Worm (Caenorhabditis elegans) whole organism, early embryonic: ENCODE results near the gene M02B7.2.

Experiments used
- B0310.2 ChIP-seq: sonication (generic microtip); optimal IDR thresholded peaks from 2 replicates; lab custom pipeline; 2016; ENCODE audit warnings: mild to moderate bottlenecking, missing genetic modification characterization, missing compliant biosample characterization
- ama-1 ChIP-seq: fragments of 150-350 bp; optimal IDR thresholded peaks from 2 replicates; lab custom pipeline; 2014
- ets-7 ChIP-seq: sonication (generic microtip); optimal IDR thresholded peaks from 2 replicates; lab custom pipeline; 2016; ENCODE audit warnings: missing genotype, missing genetic modification characterization, missing compliant biosample characterization
- flt-1 ChIP-seq: fragments of 200-800 bp; sonication (Bioruptor generic); IDR thresholded peaks from 2 replicates; pipeline ENCODE4 v1.3.6; 2022; ENCODE audit warnings: missing genetic modification characterization, missing compliant biosample characterization
- hnd-1 ChIP-seq: sonication (generic microtip); optimal IDR thresholded peaks from 2 replicates; lab custom pipeline; 2016; ENCODE audit warnings: missing genetic modification characterization, missing compliant biosample characterization
- pes-1 ChIP-seq: fragments of 200-800 bp; sonication (Bioruptor generic); IDR thresholded peaks from 2 replicates; pipeline ENCODE4 v1.3.6; 2022; ENCODE audit warnings: missing genetic modification reagents, missing genetic modification characterization, missing compliant biosample characterization
- tbx-11 ChIP-seq: fragments of 200-800 bp; sonication (Bioruptor generic); IDR thresholded peaks from 2 replicates; pipeline ENCODE4 v1.3.6; 2022; ENCODE audit warnings: missing genetic modification characterization, missing compliant biosample characterization
- tbx-37 ChIP-seq: fragments of 200-800 bp; sonication (Bioruptor generic); conservative IDR thresholded peaks from 2 replicates; pipeline ENCODE4 v1.3.6; 2022; ENCODE audit warnings: missing genetic modification reagents, missing genetic modification characterization, missing compliant biosample characterization
- tra-4 ChIP-seq: sonication (generic microtip); optimal IDR thresholded peaks from 2 replicates; lab custom pipeline; 2017; ENCODE audit warnings: missing genetic modification characterization, missing compliant biosample characterization

- TF ChIP-seq ama-1, result no peak
- TF ChIP-seq flt-1, result no peak
- TF ChIP-seq tbx-11 (GFP tag; lab: Robert Waterston, UW), result no peak
- TF ChIP-seq ets-7 (tag; lab: Kevin White, UChicago), result no peak
- no peak for TF ChIP-seq pes-1
- no peak for TF ChIP-seq tra-4 (tag; lab: Kevin White, UChicago)
- no peak for TF ChIP-seq B0310.2 (tag; lab: Kevin White, UChicago)
- no peak for TF ChIP-seq hnd-1 (tag; lab: Kevin White, UChicago)
- no peak for TF ChIP-seq tbx-37 (GFP tag; lab: Robert Waterston, UW)
Measured at ce11 chrIV:3843019-3843527, 39.7 kb downstream of the M02B7.2 start.
